Fruit fly (Drosophila melanogaster) whole organism, adult: ENCODE data around the gene CG4467.

Experiments used
- CG11617 ChIP-seq: fragments of 200-800 bp; sonication (Bioruptor generic); optimal IDR thresholded peaks from 2 replicates; lab custom pipeline; 2017; ENCODE audit warnings: mild to moderate bottlenecking, missing biosample characterization, missing genetic modification reagents, missing genetic modification characterization
- CG12768 ChIP-seq: fragments of 200-800 bp; sonication (Bioruptor generic); optimal IDR thresholded peaks from 2 replicates; lab custom pipeline; 2017; ENCODE audit warnings: missing biosample characterization, missing genetic modification characterization, mild to moderate bottlenecking, moderate library complexity, missing genetic modification reagents
- CG14711 ChIP-seq: fragments of 200-800 bp; sonication (Bioruptor generic); optimal IDR thresholded peaks from 2 replicates; lab custom pipeline; 2018; ENCODE audit warnings: missing biosample characterization, mild to moderate bottlenecking, missing genetic modification characterization, moderate library complexity
- CG1620 ChIP-seq: fragments of 200-800 bp; sonication (Bioruptor generic); optimal IDR thresholded peaks from 2 replicates; lab custom pipeline; 2016; ENCODE audit warnings: missing biosample characterization, missing genetic modification characterization
- CG33017 ChIP-seq: fragments of 200-800 bp; sonication (Bioruptor generic); optimal IDR thresholded peaks from 2 replicates; lab custom pipeline; 2018; ENCODE audit warnings: missing biosample characterization, mild to moderate bottlenecking, missing genetic modification characterization, moderate library complexity
- CG5204 ChIP-seq: fragments of 200-800 bp; sonication (Bioruptor generic); optimal IDR thresholded peaks from 2 replicates; lab custom pipeline; 2016; ENCODE audit warnings: missing biosample characterization, missing genetic modification characterization
- CG7045 ChIP-seq: fragments of 200-800 bp; sonication (Bioruptor generic); optimal IDR thresholded peaks from 2 replicates; lab custom pipeline; 2017; ENCODE audit warnings: missing biosample characterization, mild to moderate bottlenecking, missing genetic modification characterization
- CG7101 ChIP-seq: fragments of 200-800 bp; sonication (Bioruptor generic); optimal IDR thresholded peaks from 2 replicates; lab custom pipeline; 2018; ENCODE audit warnings: missing biosample characterization, mild to moderate bottlenecking, missing genetic modification characterization, moderate library complexity
- Clk ChIP-seq: fragments of 200-800 bp; sonication (Bioruptor generic); optimal IDR thresholded peaks from 2 replicates; lab custom pipeline; 2017; ENCODE audit warnings: missing biosample characterization, missing genetic modification characterization
- Crg-1 ChIP-seq: fragments of 200-800 bp; sonication (Bioruptor generic); optimal IDR thresholded peaks from 2 replicates; lab custom pipeline; 2016; ENCODE audit warnings: missing biosample characterization, missing genetic modification characterization
- Hr96 ChIP-seq: fragments of 200-800 bp; sonication (Bioruptor generic); optimal IDR thresholded peaks from 2 replicates; lab custom pipeline; 2016; ENCODE audit warnings: missing biosample characterization, missing genetic modification characterization
- Mnt ChIP-seq: fragments of 200-800 bp; sonication (Bioruptor generic); optimal IDR thresholded peaks from 2 replicates; lab custom pipeline; 2016; ENCODE audit warnings: missing biosample characterization, mild to moderate bottlenecking, missing genetic modification characterization
- bab1 ChIP-seq: fragments of 200-800 bp; sonication (Bioruptor generic); optimal IDR thresholded peaks from 3 replicates; lab custom pipeline; 2019; ENCODE audit warnings: missing biosample characterization, mild to moderate bottlenecking, missing genetic modification characterization, moderate library complexity
- cic ChIP-seq: fragments of 200-800 bp; sonication (Bioruptor generic); optimal IDR thresholded peaks from 2 replicates; lab custom pipeline; 2017; ENCODE audit warnings: missing biosample characterization, mild to moderate bottlenecking, missing genetic modification characterization, moderate library complexity
- cnc ChIP-seq, 2 experiments: fragments of >200 bp; optimal IDR thresholded peaks; 2 replicates each; lab custom pipeline; 2017
- kay ChIP-seq: fragments of 200-800 bp; sonication (Bioruptor generic); peaks from one replicate; lab custom pipeline; 2016; ENCODE audit warnings: missing biosample characterization, missing genetic modification characterization, borderline replicate concordance
- ovo ChIP-seq: fragments of 200-800 bp; sonication (Bioruptor generic); optimal IDR thresholded peaks from 2 replicates; lab custom pipeline; 2016; ENCODE audit warnings: missing biosample characterization, missing genetic modification characterization
- pad ChIP-seq: fragments of 200-800 bp; sonication (Bioruptor generic); optimal IDR thresholded peaks from 3 replicates; lab custom pipeline; 2017; ENCODE audit warnings: missing biosample characterization, missing genetic modification characterization, mild to moderate bottlenecking, moderate library complexity, missing genetic modification reagents
- tj ChIP-seq: fragments of 200-800 bp; sonication (Bioruptor generic); optimal IDR thresholded peaks from 3 replicates; lab custom pipeline; 2017; ENCODE audit warnings: missing biosample characterization, mild to moderate bottlenecking, missing genetic modification characterization, moderate library complexity
- toe ChIP-seq: fragments of 200-800 bp; sonication (Bioruptor generic); optimal IDR thresholded peaks from 2 replicates; lab custom pipeline; 2016; ENCODE audit warnings: missing biosample characterization, missing genetic modification characterization

CG4467 gene

DNA sequence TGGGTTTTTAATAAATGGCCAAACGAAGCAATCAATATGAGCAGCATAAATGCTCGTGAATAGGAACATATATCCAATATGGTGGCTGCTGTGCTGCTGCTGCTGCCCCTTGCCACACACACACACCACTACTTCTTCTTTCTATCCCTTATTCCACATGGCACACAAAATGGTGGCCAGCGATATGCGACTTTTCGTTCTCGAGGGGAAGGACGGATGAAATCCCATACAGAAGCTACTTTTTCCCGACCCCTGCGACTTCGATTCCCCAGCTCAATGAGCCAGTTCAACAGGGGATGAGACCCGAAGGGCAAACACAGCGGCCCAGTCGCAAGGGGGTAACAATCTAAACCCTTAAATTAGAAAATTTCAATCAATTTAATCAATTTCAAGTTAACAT is 41.4 kb downstream of the CG4467 start:
- no peak for TF ChIP-seq tj (GFP tag; lab: Kevin White, UChicago)
- TF ChIP-seq CG7101 (tag; lab: Kevin White, UChicago) = no peak
- TF ChIP-seq ovo (GFP tag; lab: Kevin White, UChicago) = no peak
- no peak for TF ChIP-seq CG12768

DNA sequence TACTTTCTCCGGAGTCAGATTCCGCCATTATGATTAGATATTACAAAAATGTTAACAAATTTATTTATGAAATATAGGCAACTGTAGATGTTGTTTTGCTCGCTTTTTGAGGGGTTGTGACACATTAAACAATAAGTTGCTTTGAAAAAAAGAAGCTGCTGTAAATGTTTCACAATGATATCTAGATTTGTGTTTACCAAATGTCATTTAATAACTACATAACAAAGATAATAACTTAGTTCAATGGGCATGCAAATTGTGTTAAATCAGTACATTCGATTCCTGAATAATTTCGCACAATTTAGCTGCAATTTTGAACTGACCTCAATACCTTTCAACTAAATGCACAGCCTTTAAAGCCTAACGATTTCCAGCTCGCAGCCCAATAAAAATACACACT is 44.8 kb downstream of the CG4467 start, which contains the start of gene fzo:
fzo (minus strand) TSS at position 101 of the 400 bp plus-strand sequence.
- TF ChIP-seq Hr96 (GFP tag; lab: Kevin White, UChicago) (no peak), Mnt (GFP tag; lab: Kevin White, UChicago) (no peak), Clk (no peak), CG12768 (no peak), CG14711 (no peak), tj (GFP tag; lab: Kevin White, UChicago) (no peak), CG5204 (GFP tag; lab: Kevin White, UChicago) (no peak), CG33017 (tag; lab: Kevin White, UChicago) (no peak), CG7045 (no peak), cnc (optimal IDR thresholded peaks at IDR 0.05; lab: Kevin White, UChicago) (no peak)

DNA sequence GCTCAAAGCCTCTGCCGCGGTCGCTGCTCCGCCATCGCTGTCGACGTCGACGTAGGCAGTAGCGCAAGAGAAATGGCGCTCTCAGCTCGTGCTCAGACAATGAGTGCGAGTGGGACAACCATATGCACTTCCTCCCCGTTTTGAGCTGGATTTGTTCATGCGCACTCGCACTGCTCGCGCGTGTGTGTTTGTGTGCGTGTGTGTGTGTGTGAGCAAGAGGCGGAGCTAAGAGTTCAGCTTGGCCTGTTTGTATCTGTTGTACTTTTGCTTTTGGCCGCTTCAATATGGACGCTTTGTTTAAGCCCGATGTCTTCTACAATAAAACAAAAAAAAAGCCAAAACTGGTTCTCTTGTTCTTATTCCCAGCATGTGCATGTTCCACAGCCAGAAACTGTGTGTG is 47.6 kb downstream of the CG4467 start:
- TF ChIP-seq pad (GFP tag; lab: Kevin White, UChicago) (peak; percentile 23), Mnt (GFP tag; lab: Kevin White, UChicago) (no peak), tj (GFP tag; lab: Kevin White, UChicago) (no peak), bab1 (peak; percentile 28)

DNA sequence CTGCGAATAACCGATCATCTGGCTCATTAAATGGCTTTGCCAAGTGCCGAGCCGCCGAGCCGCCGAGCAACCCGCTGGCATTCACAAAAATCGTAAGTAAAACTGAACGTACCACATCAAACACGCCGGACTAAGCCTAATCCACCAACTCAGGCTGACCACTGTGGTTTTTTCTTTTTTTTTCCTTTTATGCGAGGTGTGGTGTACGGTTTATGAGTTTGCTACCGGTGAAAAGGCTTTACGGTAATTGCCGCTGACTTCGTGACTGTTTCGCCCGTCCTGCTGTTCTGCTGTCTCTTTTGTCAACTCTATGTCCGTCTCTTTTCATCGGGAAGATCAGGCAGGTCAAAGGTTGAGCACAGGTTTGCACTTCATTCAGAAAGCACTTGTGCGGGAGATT is 53.0 kb downstream of the CG4467 start:
- TF ChIP-seq CG33017 (tag; lab: Kevin White, UChicago) = no peak
- no peak for TF ChIP-seq Mnt (GFP tag; lab: Kevin White, UChicago)
- TF ChIP-seq cic (GFP tag; lab: Kevin White, UChicago) = no peak

DNA sequence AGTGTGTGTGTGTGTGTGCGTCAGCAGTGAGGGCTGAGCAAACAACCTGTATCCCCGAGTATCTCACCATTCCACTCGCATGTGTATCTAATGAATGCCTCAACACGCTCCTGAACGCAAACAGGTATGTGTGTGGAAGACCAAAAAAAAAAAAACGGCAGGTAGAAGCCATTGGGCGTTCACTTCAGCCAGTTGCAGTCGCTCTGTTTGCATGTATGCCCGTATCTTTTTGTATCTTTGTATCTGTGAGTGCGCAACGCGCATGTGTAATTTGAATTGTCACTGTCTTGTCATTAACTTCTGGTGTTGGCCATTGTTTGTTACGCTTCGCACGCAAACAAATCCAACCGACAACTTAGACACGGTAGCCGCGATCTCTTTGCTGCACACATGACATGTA is 55.3 kb downstream of the CG4467 start:
- no peak for TF ChIP-seq CG14711
- TF ChIP-seq CG33017 (tag; lab: Kevin White, UChicago) = no peak
- no peak for TF ChIP-seq CG7045
- no peak for TF ChIP-seq cic (GFP tag; lab: Kevin White, UChicago)
- TF ChIP-seq cnc (optimal IDR thresholded peaks at IDR 0.05; lab: Kevin White, UChicago) = no peak
- no peak for TF ChIP-seq toe (GFP tag; lab: Kevin White, UChicago)
- no peak for TF ChIP-seq pad (GFP tag; lab: Kevin White, UChicago)
- no peak for TF ChIP-seq Mnt (GFP tag; lab: Kevin White, UChicago)
- TF ChIP-seq tj (GFP tag; lab: Kevin White, UChicago) = no peak

DNA sequence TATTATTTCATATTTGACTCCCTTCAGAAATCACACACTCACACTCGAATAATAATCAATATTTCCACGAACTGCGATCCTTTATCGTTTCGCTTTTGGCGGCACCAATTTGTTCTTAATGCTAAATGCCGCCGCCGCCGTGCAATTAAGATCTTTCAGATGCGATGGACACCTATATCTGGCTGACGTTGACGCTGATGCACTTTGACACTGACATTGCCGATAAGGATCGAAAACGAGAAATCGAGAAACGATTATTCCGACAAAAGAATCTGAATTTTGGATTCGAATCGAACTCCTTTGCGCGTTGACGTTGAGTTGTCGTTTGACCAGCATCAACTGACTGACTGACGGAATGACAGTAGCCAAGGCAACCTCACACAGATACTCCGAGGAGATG is 55.7 kb downstream of the CG4467 start:
- TF ChIP-seq cic (GFP tag; lab: Kevin White, UChicago) (no peak), Crg-1 (GFP tag; lab: Kevin White, UChicago) (no peak), CG1620 (GFP tag; lab: Kevin White, UChicago) (no peak), Mnt (GFP tag; lab: Kevin White, UChicago) (no peak), Hr96 (GFP tag; lab: Kevin White, UChicago) (no peak), bab1 (no peak), tj (GFP tag; lab: Kevin White, UChicago) (no peak), CG11617 (GFP tag; lab: Kevin White, UChicago) (no peak), Clk (no peak), kay (no peak), cnc (optimal IDR thresholded peaks at IDR 0.05; lab: Kevin White, UChicago) (no peak), CG33017 (tag; lab: Kevin White, UChicago) (no peak), ovo (GFP tag; lab: Kevin White, UChicago) (no peak), CG14711 (no peak), CG12768 (no peak), CG7101 (tag; lab: Kevin White, UChicago) (no peak), CG5204 (GFP tag; lab: Kevin White, UChicago) (no peak), CG7045 (no peak), toe (GFP tag; lab: Kevin White, UChicago) (no peak), pad (GFP tag; lab: Kevin White, UChicago) (no peak)

DNA sequence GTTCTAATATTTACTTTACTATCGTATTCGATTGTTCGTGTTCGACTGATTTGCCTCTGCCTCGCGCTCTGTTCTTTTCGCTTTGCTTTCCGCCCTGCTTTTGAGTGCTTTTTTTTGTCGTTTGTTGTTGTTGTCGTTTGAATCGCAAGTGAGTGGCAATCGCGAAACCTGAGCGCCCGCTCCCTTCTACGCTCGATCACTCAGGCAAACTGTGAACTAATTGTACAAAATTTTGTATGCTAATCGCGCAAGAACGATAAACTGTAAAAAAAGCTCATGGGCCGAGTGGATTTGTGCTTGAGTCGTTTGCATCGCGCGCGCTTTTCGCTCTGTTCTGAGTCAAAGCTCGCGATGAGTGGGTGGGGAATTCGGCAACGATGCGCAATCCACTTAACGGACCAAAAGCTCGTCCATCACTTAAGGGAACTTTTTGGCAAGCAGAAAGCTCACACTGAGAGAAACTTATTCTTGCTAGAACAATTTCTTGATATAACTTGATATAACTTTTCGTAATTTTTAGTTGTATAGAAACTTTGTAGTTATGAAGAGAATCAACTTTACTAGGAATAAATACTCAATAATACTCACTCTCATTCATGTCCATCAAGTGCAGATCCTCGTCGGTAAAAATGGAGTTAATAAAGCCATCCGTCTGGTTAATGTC is 57.5 kb downstream of the CG4467 start:
- TF ChIP-seq pad (GFP tag; lab: Kevin White, UChicago) = peak; percentile 97
- peak; percentile 11 for TF ChIP-seq bab1
- peak; percentile 5 for TF ChIP-seq Mnt (GFP tag; lab: Kevin White, UChicago)
- peak; percentile 20 for TF ChIP-seq CG33017 (tag; lab: Kevin White, UChicago)
- TF ChIP-seq CG11617 (GFP tag; lab: Kevin White, UChicago) = no peak
- no peak for TF ChIP-seq CG7101 (tag; lab: Kevin White, UChicago)
- TF ChIP-seq cic (GFP tag; lab: Kevin White, UChicago) = peak; percentile 35
- TF ChIP-seq ovo (GFP tag; lab: Kevin White, UChicago) = peak; percentile 74
- TF ChIP-seq CG1620 (GFP tag; lab: Kevin White, UChicago) = no peak
- no peak for TF ChIP-seq toe (GFP tag; lab: Kevin White, UChicago)
- peak; percentile 31 for TF ChIP-seq tj (GFP tag; lab: Kevin White, UChicago)
- TF ChIP-seq CG12768 = peak; percentile 50
- TF ChIP-seq Hr96 (GFP tag; lab: Kevin White, UChicago) = no peak
- TF ChIP-seq Crg-1 (GFP tag; lab: Kevin White, UChicago) = no peak
- no peak for TF ChIP-seq CG7045
